Worm (Caenorhabditis elegans): Measurements from ENCODE around the gene ckc-1.

The ckc-1 gene

ce11 chrX:3534218-3534617, 42.2 kb upstream of the ckc-1 start:
- no peak for TF ChIP-seq unc-39 (tag; optimal IDR thresholded peaks at IDR 0.05)
- TF ChIP-seq lsy-2 (tag; optimal IDR thresholded peaks at IDR 0.05) = peak in 1 of 2 experiments; percentile 26
- TF ChIP-seq sma-9 (GFP tag; optimal IDR thresholded peaks at IDR 0.05) = peak; percentile 51
- no peak for TF ChIP-seq sma-9 (tag; optimal IDR thresholded peaks at IDR 0.05)
- TF ChIP-seq crh-2 (tag; optimal IDR thresholded peaks at IDR 0.05) = peak; percentile 84
- TF ChIP-seq mbf-1 (tag; optimal IDR thresholded peaks at IDR 0.05) = no peak
- peak; percentile 78 for TF ChIP-seq fos-1 (tag; optimal IDR thresholded peaks at IDR 0.05)
- TF ChIP-seq gmeb-1 (tag; optimal IDR thresholded peaks at IDR 0.05) = peak; percentile 8
- TF ChIP-seq nhr-129 (tag; optimal IDR thresholded peaks at IDR 0.05) = peak; percentile 63
- peak; percentile 35 for TF ChIP-seq sma-3 (GFP tag; optimal IDR thresholded peaks at IDR 0.05)
- no peak for TF ChIP-seq lin-11 (tag; optimal IDR thresholded peaks at IDR 0.05)
- peak; percentile 66 for TF ChIP-seq F13H6.1 (tag; optimal IDR thresholded peaks at IDR 0.05)

- no peak for TF ChIP-seq dmd-4 (tag; optimal IDR thresholded peaks at IDR 0.05)
- TF ChIP-seq sem-4 (tag; optimal IDR thresholded peaks at IDR 0.05) = no peak
- no peak for TF ChIP-seq snpc-4 (tag; optimal IDR thresholded peaks at IDR 0.05)
- TF ChIP-seq lin-13 (GFP tag; optimal IDR thresholded peaks at IDR 0.05) = no peak
- no peak for TF ChIP-seq sma-3 (GFP tag; optimal IDR thresholded peaks at IDR 0.05)
- no peak for TF ChIP-seq aly-2 (tag; optimal IDR thresholded peaks at IDR 0.05)
- TF ChIP-seq Y55F3AM.14 (GFP tag; optimal IDR thresholded peaks at IDR 0.05) = peak; percentile 31
- peak; percentile 53 for TF ChIP-seq zag-1 (tag; optimal IDR thresholded peaks at IDR 0.05)
- TF ChIP-seq R02D3.7 (tag; optimal IDR thresholded peaks at IDR 0.05) = no peak
- TF ChIP-seq nhr-129 (tag; optimal IDR thresholded peaks at IDR 0.05) = peak; percentile 44
- no peak for TF ChIP-seq crh-2 (tag; optimal IDR thresholded peaks at IDR 0.05)
Observed at ce11 chrX:3535505-3535904, 40.9 kb upstream of the ckc-1 start.

- TF ChIP-seq lsy-2 (tag; optimal IDR thresholded peaks at IDR 0.05) (peak in 1 of 2 experiments; percentile 3), nhr-11 (tag; optimal IDR thresholded peaks at IDR 0.05) (no peak), lin-11 (tag; optimal IDR thresholded peaks at IDR 0.05) (no peak), ama-1 (optimal IDR thresholded peaks at IDR 0.05) (peak; percentile 27), C34F6.9 (tag; optimal IDR thresholded peaks at IDR 0.05) (peak; percentile 17), fos-1 (tag; optimal IDR thresholded peaks at IDR 0.05) (no peak), sma-9 (GFP tag; optimal IDR thresholded peaks at IDR 0.05) (peak; percentile 51), sma-9 (tag; optimal IDR thresholded peaks at IDR 0.05) (no peak), ztf-4 (tag; optimal IDR thresholded peaks at IDR 0.05) (no peak), nhr-12 (tag; optimal IDR thresholded peaks at IDR 0.05) (no peak), nhr-129 (tag; optimal IDR thresholded peaks at IDR 0.05) (peak; percentile 70), F13H6.1 (tag; optimal IDR thresholded peaks at IDR 0.05) (peak; percentile 65), elt-1 (tag; optimal IDR thresholded peaks at IDR 0.05) (no peak)
Observed at ce11 chrX:3536302-3537251, 39.8 kb upstream of the ckc-1 start.

ce11 chrX:3537335-3537734, 39.1 kb upstream of the ckc-1 start, which contains the start of gene gyg-1:
TSS of gene gyg-1 (plus strand) at chrX:3537635.
- TF ChIP-seq nhr-129 (tag; optimal IDR thresholded peaks at IDR 0.05) = peak; percentile 11
- no peak for TF ChIP-seq blmp-1 (tag; optimal IDR thresholded peaks at IDR 0.05; ENCODE audit: insufficient read depth)

- no peak for TF ChIP-seq lin-13 (GFP tag; optimal IDR thresholded peaks at IDR 0.05)
- TF ChIP-seq nhr-25 (tag; optimal IDR thresholded peaks at IDR 0.05) = no peak
- TF ChIP-seq nhr-21 (tag; optimal IDR thresholded peaks at IDR 0.05) = no peak
- TF ChIP-seq unc-55 (GFP tag; optimal IDR thresholded peaks at IDR 0.05) = no peak
- TF ChIP-seq sma-3 (GFP tag; optimal IDR thresholded peaks at IDR 0.05) = no peak
Observed at ce11 chrX:3538067-3538466, 38.3 kb upstream of the ckc-1 start.

ce11 chrX:3540861-3541260, 35.5 kb upstream of the ckc-1 start:
- TF ChIP-seq nhr-6 (tag; optimal IDR thresholded peaks at IDR 0.05) (no peak), zag-1 (tag; optimal IDR thresholded peaks at IDR 0.05) (no peak), ama-1 (optimal IDR thresholded peaks at IDR 0.05) (peak; percentile 77), mbf-1 (tag; optimal IDR thresholded peaks at IDR 0.05) (no peak), mab-5 (tag; optimal IDR thresholded peaks at IDR 0.05) (no peak), elt-1 (tag; optimal IDR thresholded peaks at IDR 0.05) (no peak), skn-1 (tag; optimal IDR thresholded peaks at IDR 0.05) (no peak), ztf-1 (GFP tag; conservative IDR thresholded peaks at IDR 0.05) (no peak), lin-11 (tag; optimal IDR thresholded peaks at IDR 0.05) (peak; percentile 21), gmeb-1 (tag; optimal IDR thresholded peaks at IDR 0.05) (no peak), elt-3 (tag; optimal IDR thresholded peaks at IDR 0.05) (no peak), lin-13 (GFP tag; optimal IDR thresholded peaks at IDR 0.05) (no peak), nhr-25 (tag; optimal IDR thresholded peaks at IDR 0.05) (peak; percentile 32), ztf-4 (tag; optimal IDR thresholded peaks at IDR 0.05) (no peak), nhr-11 (tag; optimal IDR thresholded peaks at IDR 0.05) (no peak), dmd-4 (tag; optimal IDR thresholded peaks at IDR 0.05) (no peak), crh-2 (tag; optimal IDR thresholded peaks at IDR 0.05) (no peak), sem-4 (tag; optimal IDR thresholded peaks at IDR 0.05) (peak; percentile 44), fos-1 (tag; optimal IDR thresholded peaks at IDR 0.05) (no peak), lsy-2 (tag; optimal IDR thresholded peaks at IDR 0.05) (peak in 1 of 2 experiments; percentile 47), Y55F3AM.14 (GFP tag; optimal IDR thresholded peaks at IDR 0.05) (no peak), blmp-1 (tag; optimal IDR thresholded peaks at IDR 0.05; ENCODE audit: insufficient read depth) (peak; percentile 21), unc-55 (GFP tag; optimal IDR thresholded peaks at IDR 0.05) (peak; percentile 54), ztf-11 (tag; optimal IDR thresholded peaks at IDR 0.05) (no peak), nhr-23 (tag; optimal IDR thresholded peaks at IDR 0.05) (no peak), sma-9 (GFP tag; optimal IDR thresholded peaks at IDR 0.05) (peak; percentile 11), sma-9 (tag; optimal IDR thresholded peaks at IDR 0.05) (no peak), nhr-129 (tag; optimal IDR thresholded peaks at IDR 0.05) (peak; percentile 67)
